Fruit fly (Drosophila melanogaster) Kc167 (cell line): ENCODE data around the gene Acyp.

Source experiments
- Myc ChIP-seq: fragments of >200 bp; optimal IDR thresholded peaks from 2 replicates; lab custom pipeline; 2017; ENCODE audit warnings: missing external identifiers
- Sin3A ChIP-seq: fragments of >200 bp; optimal IDR thresholded peaks from 2 replicates; lab custom pipeline; 2018; ENCODE audit warnings: missing external identifiers
- h ChIP-seq: fragments of >200 bp; optimal IDR thresholded peaks from 3 replicates; lab custom pipeline; 2018; ENCODE audit warnings: missing external identifiers
- insv ChIP-seq: fragments of >200 bp; optimal IDR thresholded peaks from 3 replicates; lab custom pipeline; 2018; ENCODE audit warnings: missing external identifiers
- psq ChIP-seq: fragments of >200 bp; optimal IDR thresholded peaks from 2 replicates; lab custom pipeline; 2017; ENCODE audit warnings: missing external identifiers
- ttk ChIP-seq: sonication (Bioruptor generic); optimal IDR thresholded peaks from 2 replicates; lab custom pipeline; 2017; ENCODE audit warnings: missing external identifiers

- TF ChIP-seq Myc (lab: Kevin White, UChicago) (no peak), Sin3A (lab: Kevin White, UChicago) (no peak), psq (lab: Kevin White, UChicago) (no peak), insv (lab: Kevin White, UChicago) (no peak), h (lab: Kevin White, UChicago) (no peak), ttk (lab: Kevin White, UChicago) (no peak)
These were observed 44.2 kb upstream of the Acyp start for dm6 chr2L:13867653-13868052.
